Worm (Caenorhabditis elegans): ENCODE results near the gene E02H4.7.

- TF ChIP-seq W03F9.2 (tag; optimal IDR thresholded peaks at IDR 0.05) (no peak), him-1 (tag; optimal IDR thresholded peaks at IDR 0.05) (no peak)
Observed at ce11 chrX:14243345-14243961, 12.6 kb upstream of the E02H4.7 start, which contains the start of gene K04C1.3.

All from whole organism, L4/young adult.